Worm (Caenorhabditis elegans) whole organism, early embryonic: Measurements from ENCODE around the gene prmt-5.

Experiments
- ama-1 ChIP-seq: fragments of 150-350 bp; optimal IDR thresholded peaks from 2 replicates; lab custom pipeline; 2014
- ceh-36 ChIP-seq: sonication (generic microtip); optimal IDR thresholded peaks from 2 replicates; lab custom pipeline; 2016; ENCODE audit warnings: missing genetic modification characterization, inconsistent platforms, missing compliant biosample characterization

- TF ChIP-seq ceh-36 (no peak), ama-1 (lab: Kevin White, UChicago) (no peak)
Measured at ce11 chrIII:5196298-5197045, 33.9 kb upstream of the prmt-5 start.
